ENCODE assay signal across 5 fruit fly cellular contexts in the genomic region with DNA sequence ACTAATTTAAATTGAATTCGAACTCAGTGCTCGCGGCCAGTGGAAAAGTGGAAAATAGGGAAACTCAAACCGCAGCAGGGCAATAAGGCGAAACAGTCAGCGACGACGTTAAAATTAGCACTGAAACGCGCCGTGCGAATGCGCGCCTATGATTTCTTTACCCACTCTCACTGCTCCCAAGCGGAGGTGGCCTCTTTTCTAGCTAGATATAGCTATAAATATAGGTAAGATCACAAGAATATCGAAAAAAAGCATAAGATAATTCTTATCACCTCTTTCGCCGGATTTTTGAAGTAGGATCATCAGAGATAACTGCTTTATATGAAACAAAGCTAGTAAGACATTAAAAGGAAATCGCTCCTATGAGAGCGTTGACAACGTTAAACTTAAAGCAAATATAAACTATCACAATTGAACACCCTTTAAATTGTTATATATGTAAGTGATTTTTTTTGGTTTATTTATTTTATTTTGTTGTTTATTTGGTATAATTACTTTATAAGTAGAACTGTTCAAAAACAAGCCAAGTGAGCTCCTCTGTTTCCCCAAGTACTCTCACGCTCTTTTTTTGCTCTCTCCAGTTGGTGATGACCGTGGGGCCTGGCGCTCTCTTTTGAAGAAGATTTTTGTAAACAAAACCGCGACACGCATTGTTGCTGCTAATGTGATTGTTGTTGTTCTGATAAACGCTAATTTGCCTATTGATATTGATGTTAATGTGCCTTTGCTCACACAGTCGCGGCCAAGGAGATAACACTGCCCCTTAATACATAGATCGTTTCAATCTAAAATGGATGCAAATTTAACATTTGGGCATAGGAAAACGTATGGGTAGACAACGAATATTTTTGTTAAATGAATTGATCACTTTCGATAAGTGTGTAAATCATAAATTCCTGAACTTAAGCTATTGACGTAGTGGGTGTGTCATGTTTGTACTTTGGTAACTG.
A peak's percentile ranks its signal among the peaks of the same experiment; 100 is the strongest.
TF ChIP-seq lines count a peak whose summit lies in the region.

A gene (minus strand): TSS at position 124 of the 950 bp plus-strand sequence.

TF ChIP-seq in whole organism, adult, 20 proteins besides CTCF, POLR2A, EP300 and RAD21 (continued from another document):
- TF ChIP-seq CG33017 (tag; optimal IDR thresholded peaks at IDR 0.05; lab: Kevin White, UChicago) (peak; percentile 22), Mnt (GFP tag; optimal IDR thresholded peaks at IDR 0.05; lab: Kevin White, UChicago) (peak; percentile 32), CG1620 (GFP tag; optimal IDR thresholded peaks at IDR 0.05; lab: Kevin White, UChicago) (peak; percentile 14), kay (GFP tag; lab: Kevin White, UChicago; ENCODE audit: borderline replicate concordance) (peak; percentile 76)
TF ChIP-seq in whole organism, adult: peak in this region for 15.

TF ChIP-seq in whole organism, embryonic, 481 proteins besides CTCF, POLR2A, EP300 and RAD21 (continued from another document and continues in another):
- TF ChIP-seq Mrtf (GFP tag; IDR thresholded peaks at IDR 0.05; lab: Robert Waterston, UW): 0 out of 3 replicates have a peak, but pooled peaks have one; percentile 48
- TF ChIP-seq Rx (GFP tag; IDR thresholded peaks at IDR 0.05; lab: Robert Waterston, UW): no peak
- TF ChIP-seq NC2α (GFP tag; optimal IDR thresholded peaks at IDR 0.05; lab: Kevin White, UChicago): no peak
- peak; percentile 46; the same call in 1 of the 2 replicates for TF ChIP-seq Bgb (GFP tag; IDR thresholded peaks at IDR 0.05; lab: Robert Waterston, UW; ENCODE audit: partially characterized antibody)
- TF ChIP-seq trem (tag; optimal IDR thresholded peaks at IDR 0.05; lab: Kevin White, UChicago): no peak
- peak; percentile 57 for TF ChIP-seq run (tag; optimal IDR thresholded peaks at IDR 0.05; lab: Kevin White, UChicago)
- TF ChIP-seq tio (GFP tag; optimal IDR thresholded peaks at IDR 0.05; lab: Kevin White, UChicago): peak; percentile 35
- TF ChIP-seq disco-r (GFP tag; optimal IDR thresholded peaks at IDR 0.05; lab: Kevin White, UChicago): peak; percentile 53
- no peak for TF ChIP-seq BEAF-32 (GFP tag; optimal IDR thresholded peaks at IDR 0.05; lab: Kevin White, UChicago)
- TF ChIP-seq Max (GFP tag; optimal IDR thresholded peaks at IDR 0.05; lab: Kevin White, UChicago): peak; percentile 51
- peak; percentile 29 for TF ChIP-seq CG12391 (tag; optimal IDR thresholded peaks at IDR 0.05; lab: Kevin White, UChicago)
- TF ChIP-seq CG4360 (GFP tag; IDR thresholded peaks at IDR 0.05; lab: Robert Waterston, UW): peak; percentile 71
- TF ChIP-seq Optix (GFP tag; IDR thresholded peaks at IDR 0.05; lab: Robert Waterston, UW): no peak
- no peak for TF ChIP-seq CG7786 (GFP tag; optimal IDR thresholded peaks at IDR 0.05; lab: Kevin White, UChicago)
- TF ChIP-seq lola (GFP tag; optimal IDR thresholded peaks at IDR 0.05; lab: Kevin White, UChicago): peak in 1 of 3 experiments; percentile 47
- TF ChIP-seq CG1024 (GFP tag; IDR thresholded peaks at IDR 0.05; lab: Robert Waterston, UW): 0 out of 2 replicates have a peak, but pooled peaks have one; percentile 12
- TF ChIP-seq Poxn (GFP tag; IDR thresholded peaks at IDR 0.05; lab: Robert Waterston, UW): no peak
- TF ChIP-seq CG30403 (GFP tag; optimal IDR thresholded peaks at IDR 0.05; lab: Kevin White, UChicago): peak; percentile 50
- peak; percentile 37 for TF ChIP-seq CG13775 (GFP tag; optimal IDR thresholded peaks at IDR 0.05; lab: Kevin White, UChicago)
- peak; percentile 6 for TF ChIP-seq CG8388 (GFP tag; optimal IDR thresholded peaks at IDR 0.05; lab: Kevin White, UChicago)
- no peak for TF ChIP-seq Hmx (GFP tag; optimal IDR thresholded peaks at IDR 0.05; lab: Kevin White, UChicago)
- TF ChIP-seq scrt (GFP tag; optimal IDR thresholded peaks at IDR 0.05; lab: Kevin White, UChicago): peak; percentile 30
- peak; percentile 72 for TF ChIP-seq CG1603 (tag; optimal IDR thresholded peaks at IDR 0.05; lab: Kevin White, UChicago)
- TF ChIP-seq gcm (GFP tag; optimal IDR thresholded peaks at IDR 0.05; lab: Kevin White, UChicago): peak; percentile 18
- TF ChIP-seq Meics (GFP tag; optimal IDR thresholded peaks at IDR 0.05; lab: Kevin White, UChicago): peak; percentile 56
- TF ChIP-seq sens (GFP tag; lab: Kevin White, UChicago): peak; percentile 86
- peak; percentile 13 to 47 for TF ChIP-seq Pdp1 (GFP tag; optimal IDR thresholded peaks at IDR 0.05; lab: Kevin White, UChicago)
- peak; percentile 54 for TF ChIP-seq CG9727 (GFP tag; optimal IDR thresholded peaks at IDR 0.05; lab: Kevin White, UChicago)

TF ChIP-seq in whole organism, prepupa, 60 proteins besides CTCF, POLR2A, EP300 and RAD21 (continued from another document and continues in another):
- TF ChIP-seq svp (GFP tag; lab: Kevin White, UChicago): peak; percentile 22
- TF ChIP-seq Sox15 (GFP tag; optimal IDR thresholded peaks at IDR 0.05; lab: Kevin White, UChicago): no peak
- TF ChIP-seq CG11902 (GFP tag; optimal IDR thresholded peaks at IDR 0.05; lab: Kevin White, UChicago): no peak
- TF ChIP-seq Blimp-1 (GFP tag; optimal IDR thresholded peaks at IDR 0.05; lab: Kevin White, UChicago): no peak
- TF ChIP-seq cyc (GFP tag; optimal IDR thresholded peaks at IDR 0.05; lab: Kevin White, UChicago): peak; percentile 2
- TF ChIP-seq Eip93F (GFP tag; optimal IDR thresholded peaks at IDR 0.05; lab: Kevin White, UChicago): no peak
- peak; percentile 69 for TF ChIP-seq CG32006 (GFP tag; optimal IDR thresholded peaks at IDR 0.05; lab: Kevin White, UChicago)
- TF ChIP-seq salr (GFP tag; optimal IDR thresholded peaks at IDR 0.05; lab: Kevin White, UChicago): peak in 1 of 2 experiments; percentile 37
- no peak for TF ChIP-seq dsx (GFP tag; optimal IDR thresholded peaks at IDR 0.05; lab: Kevin White, UChicago; ENCODE audit: poor library complexity, severe bottlenecking)
- TF ChIP-seq CG34406 (GFP tag; optimal IDR thresholded peaks at IDR 0.05; lab: Kevin White, UChicago): peak; percentile 31
- TF ChIP-seq spab (GFP tag; optimal IDR thresholded peaks at IDR 0.05; lab: Kevin White, UChicago): peak; percentile 47
- TF ChIP-seq net (GFP tag; optimal IDR thresholded peaks at IDR 0.05; lab: Kevin White, UChicago): peak; percentile 52
- peak; percentile 72 for TF ChIP-seq eg (GFP tag; IDR thresholded peaks at IDR 0.05; lab: Robert Waterston, UW)
- peak; percentile 40 for TF ChIP-seq Met (GFP tag; optimal IDR thresholded peaks at IDR 0.05; lab: Kevin White, UChicago)
- TF ChIP-seq Sox14 (GFP tag; optimal IDR thresholded peaks at IDR 0.05; lab: Kevin White, UChicago): peak; percentile 58
- TF ChIP-seq CG6808 (GFP tag; optimal IDR thresholded peaks at IDR 0.05; lab: Kevin White, UChicago): peak; percentile 74
- peak; percentile 40 for TF ChIP-seq OdsH (GFP tag; optimal IDR thresholded peaks at IDR 0.05; lab: Kevin White, UChicago)
- peak; percentile 29 for TF ChIP-seq CG6854 (GFP tag; optimal IDR thresholded peaks at IDR 0.05; lab: Kevin White, UChicago)
- TF ChIP-seq CG15336 (GFP tag; IDR thresholded peaks at IDR 0.05; lab: Robert Waterston, UW): peak; percentile 42; the same call in 1 of the 2 replicates
- TF ChIP-seq CG8119 (GFP tag; IDR thresholded peaks at IDR 0.05; lab: Robert Waterston, UW): peak; percentile 51; the same call in 1 of the 3 replicates
- TF ChIP-seq CG6276 (GFP tag; optimal IDR thresholded peaks at IDR 0.05; lab: Kevin White, UChicago): peak; percentile 22
- TF ChIP-seq Lpt (GFP tag; optimal IDR thresholded peaks at IDR 0.05; lab: Kevin White, UChicago): peak; percentile 1
- TF ChIP-seq achi (GFP tag; optimal IDR thresholded peaks at IDR 0.05; lab: Kevin White, UChicago): peak; percentile 27
- no peak for TF ChIP-seq CG9139 (GFP tag; optimal IDR thresholded peaks at IDR 0.05; lab: Kevin White, UChicago)
- peak; percentile 6 for TF ChIP-seq CG6792 (GFP tag; optimal IDR thresholded peaks at IDR 0.05; lab: Kevin White, UChicago)
- TF ChIP-seq lz (GFP tag; optimal IDR thresholded peaks at IDR 0.05; lab: Kevin White, UChicago): peak; percentile 21
- TF ChIP-seq CG11762 (GFP tag; optimal IDR thresholded peaks at IDR 0.05; lab: Kevin White, UChicago; ENCODE audit: insufficient read depth): peak; percentile 2
- no peak for TF ChIP-seq CG8632 (GFP tag; optimal IDR thresholded peaks at IDR 0.05; lab: Kevin White, UChicago)
- TF ChIP-seq acj6 (GFP tag; optimal IDR thresholded peaks at IDR 0.05; lab: Kevin White, UChicago): peak; percentile 52

TF ChIP-seq in whole organism, pupa, 21 proteins besides CTCF, POLR2A, EP300 and RAD21 (continued from another document):
- peak; percentile 28 for TF ChIP-seq CG34367 (tag; optimal IDR thresholded peaks at IDR 0.05; lab: Kevin White, UChicago)
- peak; percentile 30; the same call in 1 of the 3 replicates for TF ChIP-seq CG4496 (GFP tag; IDR thresholded peaks at IDR 0.05; lab: Robert Waterston, UW)
TF ChIP-seq in whole organism, pupa: peak in this region for 13.

TF ChIP-seq in whole organism, wandering third instar larva, 38 proteins besides CTCF, POLR2A, EP300 and RAD21 (continued from another document):
- TF ChIP-seq foxo (GFP tag; optimal IDR thresholded peaks at IDR 0.05; lab: Kevin White, UChicago): peak in 1 of 2 experiments; percentile 36
